Worm (Caenorhabditis elegans) whole organism, L4 larva: ENCODE data around the gene pps-1.

Source experiments
- F10B5.3 ChIP-seq: sonication (generic microtip); optimal IDR thresholded peaks from 2 replicates; lab custom pipeline; 2016; ENCODE audit warnings: mild to moderate bottlenecking, missing genetic modification characterization, missing compliant biosample characterization
- F37D6.2 ChIP-seq: sonication (generic microtip); optimal IDR thresholded peaks from 2 replicates; lab custom pipeline; 2016; ENCODE audit warnings: mild to moderate bottlenecking, missing genetic modification characterization, missing compliant biosample characterization
- F44E2.7 ChIP-seq: fragments of 200-800 bp; sonication (Bioruptor generic); IDR thresholded peaks from 2 replicates; pipeline ENCODE4 v2.1.2; 2022; ENCODE audit warnings: missing genetic modification characterization, missing compliant biosample characterization
- ZK337.2 ChIP-seq: fragments of 200-800 bp; sonication (Bioruptor generic); IDR thresholded peaks from 2 replicates; pipeline ENCODE4 v1.3.6; 2022; ENCODE audit warnings: missing genetic modification reagents, missing genetic modification characterization, missing compliant biosample characterization
- ZK546.5 ChIP-seq, 2 experiments: sonication (generic microtip); optimal IDR thresholded peaks; 2 replicates each; lab custom pipeline; 2017; ENCODE audit warnings: missing biosample characterization in 2 of 2, missing genetic modification characterization in 2 of 2
- aha-1 ChIP-seq: fragments of 150-350 bp; peaks from one replicate; lab custom pipeline; 2014; ENCODE audit warnings: missing biosample characterization, missing genetic modification characterization
- attf-4 ChIP-seq: sonication (generic microtip); optimal IDR thresholded peaks from 3 replicates; lab custom pipeline; 2017; ENCODE audit warnings: missing biosample characterization, missing genetic modification characterization
- ceh-20 ChIP-seq: fragments of 200-800 bp; sonication (Bioruptor generic); IDR thresholded peaks from 2 replicates; pipeline ENCODE4 v1.3.6; 2022; ENCODE audit warnings: missing genetic modification reagents, missing genetic modification characterization, missing compliant biosample characterization
- ceh-62 ChIP-seq: sonication (generic microtip); optimal IDR thresholded peaks from 2 replicates; lab custom pipeline; 2017; ENCODE audit warnings: missing biosample characterization, missing genetic modification characterization
- cey-2 ChIP-seq: sonication (generic microtip); optimal IDR thresholded peaks from 3 replicates; lab custom pipeline; 2017; ENCODE audit warnings: missing genetic modification characterization, mild to moderate bottlenecking, missing compliant biosample characterization, antibody characterized with exemption, borderline replicate concordance; ENCODE audit not compliant: insufficient read depth
- daf-16 ChIP-seq, 3 experiments: sonication (generic microtip); optimal IDR thresholded peaks; 2 replicates each; lab custom pipeline; 2016 to 2017; ENCODE audit warnings: missing genetic modification characterization in 3 of 3, missing genetic modification reagents in 3 of 3, mild to moderate bottlenecking in 2 of 3, missing compliant biosample characterization in 2 of 3, missing biosample characterization in 1 of 3, moderate library complexity in 1 of 3
- daf-8 ChIP-seq: fragments of 200-800 bp; sonication (Bioruptor generic); IDR thresholded peaks from 2 replicates; pipeline ENCODE4 v1.3.6; 2022; ENCODE audit warnings: missing genetic modification characterization, missing compliant biosample characterization
- dpl-1 ChIP-seq: fragments of 150-350 bp; optimal IDR thresholded peaks from 2 replicates; lab custom pipeline; 2014; ENCODE audit warnings: missing biosample characterization, missing genetic modification reagents, missing genetic modification characterization
- duxl-1 ChIP-seq: sonication (generic microtip); optimal IDR thresholded peaks from 2 replicates; lab custom pipeline; 2016; ENCODE audit warnings: mild to moderate bottlenecking, missing genetic modification characterization, moderate library complexity, missing compliant biosample characterization; ENCODE audit not compliant: poor library complexity
- dve-1 ChIP-seq: sonication (generic microtip); optimal IDR thresholded peaks from 2 replicates; lab custom pipeline; 2017; ENCODE audit warnings: antibody characterized with exemption, mild to moderate bottlenecking, missing genetic modification characterization, missing compliant biosample characterization; ENCODE audit not compliant: insufficient read depth
- egl-43 ChIP-seq: fragments of 200-800 bp; sonication (Bioruptor generic); IDR thresholded peaks from 2 replicates; pipeline ENCODE4 v1.3.6; 2022; ENCODE audit warnings: missing genetic modification reagents, missing genetic modification characterization, missing compliant biosample characterization
- hif-1 ChIP-seq, 2 experiments: sonication (generic microtip); optimal IDR thresholded peaks; 2 replicates each; lab custom pipeline; 2016 to 2017; ENCODE audit warnings: missing compliant biosample characterization in 2 of 2, missing genetic modification characterization in 2 of 2, missing genetic modification reagents in 2 of 2, missing genotype in 2 of 2, mild to moderate bottlenecking in 1 of 2
- hlh-11 ChIP-seq: fragments of 200-800 bp; sonication (Bioruptor generic); optimal IDR thresholded peaks from 2 replicates; lab custom pipeline; 2018; ENCODE audit warnings: mild to moderate bottlenecking, missing genetic modification characterization, missing compliant biosample characterization
- hlh-30 ChIP-seq: sonication (generic microtip); optimal IDR thresholded peaks from 2 replicates; lab custom pipeline; 2017; ENCODE audit warnings: antibody characterized with exemption, mild to moderate bottlenecking, missing genetic modification characterization, missing compliant biosample characterization; ENCODE audit not compliant: insufficient read depth
- lin-39 ChIP-seq: fragments of 150-350 bp; optimal IDR thresholded peaks from 2 replicates; lab custom pipeline; 2014; ENCODE audit warnings: missing biosample characterization, missing genetic modification reagents, missing genetic modification characterization
- lir-3 ChIP-seq: sonication (generic microtip); optimal IDR thresholded peaks from 2 replicates; lab custom pipeline; 2016; ENCODE audit warnings: mild to moderate bottlenecking, missing genetic modification characterization, missing compliant biosample characterization
- lsy-2 ChIP-seq, 2 experiments: fragments of 150-350 bp in 1 of 2; sonication (generic microtip) in 1 of 2; optimal IDR thresholded peaks; 2 replicates each; lab custom pipeline; 2014 to 2017; ENCODE audit warnings: missing biosample characterization in 2 of 2, missing genetic modification characterization in 2 of 2
- madf-9 ChIP-seq: fragments of 200-800 bp; sonication (Bioruptor generic); conservative IDR thresholded peaks from 2 replicates; pipeline ENCODE4 v1.3.6; 2022; ENCODE audit warnings: missing genetic modification reagents, missing genetic modification characterization, missing compliant biosample characterization
- mdl-1 ChIP-seq, 2 experiments: fragments of 150-350 bp in 1 of 2; sonication (generic microtip) in 1 of 2; optimal IDR thresholded peaks; 2 replicates each; lab custom pipeline; 2014 to 2017; ENCODE audit warnings: missing biosample characterization in 2 of 2, missing genetic modification characterization in 2 of 2
- mep-1 ChIP-seq: fragments of 150-350 bp; sonication (generic microtip); optimal IDR thresholded peaks from 3 replicates; lab custom pipeline; 2014; ENCODE audit warnings: missing biosample characterization, missing genetic modification characterization
- mes-2 ChIP-seq: sonication (generic microtip); optimal IDR thresholded peaks from 2 replicates; lab custom pipeline; 2016; ENCODE audit warnings: missing genotype, mild to moderate bottlenecking, missing genetic modification characterization, missing compliant biosample characterization; ENCODE audit not compliant: poor library complexity, severe bottlenecking
- mxl-2 ChIP-seq: fragments of 200-800 bp; sonication (Bioruptor generic); conservative IDR thresholded peaks from 2 replicates; pipeline ENCODE4 v1.3.6; 2022; ENCODE audit warnings: missing genetic modification reagents, missing genetic modification characterization, missing compliant biosample characterization
- mxl-3 ChIP-seq: fragments of 200-800 bp; sonication (Bioruptor generic); optimal IDR thresholded peaks from 2 replicates; lab custom pipeline; 2018; ENCODE audit warnings: mild to moderate bottlenecking, missing genetic modification characterization, missing compliant biosample characterization
- nhr-10 ChIP-seq: fragments of 150-350 bp; optimal IDR thresholded peaks from 2 replicates; lab custom pipeline; 2014; ENCODE audit warnings: missing biosample characterization, missing genetic modification characterization
- nhr-102 ChIP-seq: sonication (generic microtip); optimal IDR thresholded peaks from 2 replicates; lab custom pipeline; 2016; ENCODE audit warnings: mild to moderate bottlenecking, missing genetic modification characterization, moderate library complexity, missing compliant biosample characterization
- nhr-11 ChIP-seq: fragments of 150-350 bp; optimal IDR thresholded peaks from 2 replicates; lab custom pipeline; 2014; ENCODE audit warnings: missing biosample characterization, missing genetic modification characterization
- nhr-111 ChIP-seq: fragments of 200-800 bp; sonication (Bioruptor generic); optimal IDR thresholded peaks from 2 replicates; lab custom pipeline; 2018; ENCODE audit warnings: mild to moderate bottlenecking, missing genetic modification characterization, missing compliant biosample characterization
- nhr-237 ChIP-seq: sonication (generic microtip); optimal IDR thresholded peaks from 2 replicates; lab custom pipeline; 2017; ENCODE audit warnings: missing biosample characterization, missing genetic modification characterization
- nhr-28 ChIP-seq: fragments of 150-350 bp; optimal IDR thresholded peaks from 2 replicates; lab custom pipeline; 2014; ENCODE audit warnings: missing biosample characterization, missing genetic modification characterization
- nhr-77 ChIP-seq: fragments of 150-350 bp; optimal IDR thresholded peaks from 2 replicates; lab custom pipeline; 2014; ENCODE audit warnings: missing biosample characterization, missing genetic modification characterization
- php-3 ChIP-seq: fragments of 200-800 bp; sonication (Bioruptor generic); IDR thresholded peaks from 2 replicates; pipeline ENCODE4 v1.3.6; 2022; ENCODE audit warnings: missing genetic modification reagents, missing genetic modification characterization, missing compliant biosample characterization
- saeg-2 ChIP-seq: fragments of 200-800 bp; sonication (Bioruptor generic); IDR thresholded peaks from 2 replicates; pipeline ENCODE4 v1.3.6; 2022; ENCODE audit warnings: missing genetic modification reagents, missing genetic modification characterization, missing compliant biosample characterization
- sdz-12 ChIP-seq: fragments of 200-800 bp; sonication (Bioruptor generic); optimal IDR thresholded peaks from 2 replicates; lab custom pipeline; 2018; ENCODE audit warnings: mild to moderate bottlenecking, missing genetic modification characterization, missing compliant biosample characterization
- set-16 ChIP-seq: fragments of 200-800 bp; sonication (Bioruptor generic); IDR thresholded peaks from 2 replicates; pipeline ENCODE4 v1.3.6; 2022; ENCODE audit warnings: missing genetic modification reagents, missing genetic modification characterization, missing compliant biosample characterization
- snpc-4 ChIP-seq: fragments of 150-350 bp; optimal IDR thresholded peaks from 2 replicates; lab custom pipeline; 2014; ENCODE audit warnings: missing biosample characterization, missing genetic modification characterization
- spr-1 ChIP-seq: sonication (generic microtip); optimal IDR thresholded peaks from 2 replicates; lab custom pipeline; 2016; ENCODE audit warnings: mild to moderate bottlenecking, missing genetic modification characterization, missing compliant biosample characterization
- tra-1 ChIP-seq: fragments of 200-800 bp; sonication (Bioruptor generic); IDR thresholded peaks from 2 replicates; pipeline ENCODE4 v1.3.6; 2022; ENCODE audit warnings: missing genetic modification reagents, missing genetic modification characterization, missing compliant biosample characterization
- unc-62 ChIP-seq, 3 experiments: fragments of 150-350 bp in 1 of 3; sonication (generic microtip); optimal IDR thresholded peaks in 2 of 3; peaks in 1 of 3; 1 replicate in 1 of 3; 2 replicates in 2 of 3; lab custom pipeline; 2014 to 2017; ENCODE audit warnings: missing biosample characterization in 3 of 3, missing genetic modification characterization in 3 of 3, missing genetic modification reagents in 3 of 3, missing genotype in 1 of 3
- vab-7 ChIP-seq: fragments of 200-800 bp; sonication (Bioruptor generic); IDR thresholded peaks from 2 replicates; pipeline ENCODE4 v1.3.6; 2022; ENCODE audit warnings: missing genetic modification reagents, missing genetic modification characterization, missing compliant biosample characterization
- zfp-2 ChIP-seq: sonication (generic microtip); optimal IDR thresholded peaks from 2 replicates; lab custom pipeline; 2016; ENCODE audit warnings: mild to moderate bottlenecking, missing genetic modification characterization, missing compliant biosample characterization
- zip-11 ChIP-seq: fragments of 200-800 bp; sonication (Bioruptor generic); IDR thresholded peaks from 2 replicates; pipeline ENCODE4 v1.3.6; 2022; ENCODE audit warnings: missing genetic modification characterization, missing compliant biosample characterization
- ztf-7 ChIP-seq: fragments of 150-350 bp; optimal IDR thresholded peaks from 2 replicates; lab custom pipeline; 2014; ENCODE audit warnings: missing biosample characterization, missing genetic modification characterization

pps-1 gene

DNA sequence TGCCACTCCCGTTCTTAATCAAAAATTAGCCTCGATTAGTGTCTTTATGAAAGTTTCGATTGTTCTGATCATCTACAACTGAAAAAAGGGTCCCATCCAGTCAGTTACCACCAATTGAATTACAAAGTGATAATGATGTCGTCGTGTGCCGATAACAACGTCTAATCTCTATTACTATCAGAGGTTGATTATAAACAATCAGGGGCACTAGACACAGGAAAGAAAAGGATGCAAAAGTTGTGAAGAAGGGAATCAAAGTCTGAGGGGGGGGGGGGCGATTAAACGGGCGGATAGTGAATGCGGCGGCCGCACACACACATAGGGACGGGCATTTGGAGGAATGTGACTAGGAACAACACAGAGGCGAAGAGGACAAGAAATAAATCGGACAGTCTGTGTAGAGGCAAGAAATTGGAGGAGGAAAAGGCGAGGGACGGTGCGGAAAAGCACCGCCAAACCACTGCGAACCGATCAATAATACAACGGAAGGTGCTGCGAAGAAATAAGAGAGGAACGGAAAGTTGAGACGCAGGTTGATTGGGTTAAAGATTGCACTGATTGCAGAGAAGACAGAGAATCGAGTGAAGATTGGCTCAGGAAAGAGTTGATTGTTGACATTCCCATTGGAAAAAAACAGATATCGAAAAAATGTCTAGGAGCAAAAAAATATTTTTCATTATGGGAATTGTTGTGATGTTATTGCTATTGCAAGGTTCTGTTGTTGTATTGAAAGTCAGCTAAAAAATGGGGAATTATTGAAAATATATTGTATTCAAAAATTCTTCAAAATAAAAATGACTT lies 13.3 kb downstream of the pps-1 start:
- TF ChIP-seq mxl-2 (0 out of 2 replicates have a peak, but pooled peaks have one; percentile 31), ztf-7 (tag; lab: Kevin White, UChicago) (no peak), unc-62 (GFP tag; optimal IDR thresholded peaks at IDR 0.05 in 1 of 2; lab: Kevin White, UChicago) (peak in 1 of 2 experiments; percentile 93), unc-62 (tag; optimal IDR thresholded peaks at IDR 0.05; lab: Kevin White, UChicago) (no peak), nhr-111 (GFP tag; lab: Kevin White, UChicago) (no peak), attf-4 (tag; lab: Kevin White, UChicago) (no peak), aha-1 (tag; lab: Kevin White, UChicago) (peak; percentile 89), nhr-28 (tag; lab: Kevin White, UChicago) (no peak), daf-16 (GFP tag; optimal IDR thresholded peaks at IDR 0.05; lab: Kevin White, UChicago) (peak in 1 of 2 experiments; percentile 92), daf-16 (tag; optimal IDR thresholded peaks at IDR 0.05; lab: Kevin White, UChicago) (peak; percentile 40), F37D6.2 (no peak), mxl-3 (GFP tag; lab: Kevin White, UChicago) (peak; percentile 78), zfp-2 (tag; lab: Kevin White, UChicago) (no peak), mep-1 (no peak), snpc-4 (tag; lab: Kevin White, UChicago) (no peak), ceh-62 (tag; lab: Kevin White, UChicago) (no peak), F10B5.3 (tag; lab: Kevin White, UChicago) (no peak), ceh-20 (no peak), hlh-11 (tag; lab: Kevin White, UChicago) (peak; percentile 65), nhr-77 (tag; lab: Kevin White, UChicago) (no peak), hlh-30 (tag; lab: Kevin White, UChicago) (no peak), ZK546.5 (tag; optimal IDR thresholded peaks at IDR 0.05; lab: Kevin White, UChicago) (no peak), dve-1 (tag; lab: Kevin White, UChicago) (peak; percentile 36), F44E2.7 (no peak), zip-11 (no peak), cey-2 (tag; lab: Kevin White, UChicago) (no peak), php-3 (GFP tag; lab: Robert Waterston, UW) (no peak), saeg-2 (no peak), ZK337.2 (GFP tag; lab: Robert Waterston, UW) (no peak), nhr-102 (tag; lab: Kevin White, UChicago) (no peak), mdl-1 (tag; optimal IDR thresholded peaks at IDR 0.05; lab: Kevin White, UChicago) (no peak), duxl-1 (tag; lab: Kevin White, UChicago) (no peak), vab-7 (GFP tag; lab: Robert Waterston, UW) (no peak), nhr-11 (no peak), nhr-10 (tag; lab: Kevin White, UChicago) (no peak), set-16 (GFP tag; lab: Robert Waterston, UW) (peak; percentile 24; the same call in 1 of the 2 replicates), tra-1 (GFP tag; lab: Robert Waterston, UW) (no peak), egl-43 (peak; percentile 16; the same call in 1 of the 2 replicates)

DNA sequence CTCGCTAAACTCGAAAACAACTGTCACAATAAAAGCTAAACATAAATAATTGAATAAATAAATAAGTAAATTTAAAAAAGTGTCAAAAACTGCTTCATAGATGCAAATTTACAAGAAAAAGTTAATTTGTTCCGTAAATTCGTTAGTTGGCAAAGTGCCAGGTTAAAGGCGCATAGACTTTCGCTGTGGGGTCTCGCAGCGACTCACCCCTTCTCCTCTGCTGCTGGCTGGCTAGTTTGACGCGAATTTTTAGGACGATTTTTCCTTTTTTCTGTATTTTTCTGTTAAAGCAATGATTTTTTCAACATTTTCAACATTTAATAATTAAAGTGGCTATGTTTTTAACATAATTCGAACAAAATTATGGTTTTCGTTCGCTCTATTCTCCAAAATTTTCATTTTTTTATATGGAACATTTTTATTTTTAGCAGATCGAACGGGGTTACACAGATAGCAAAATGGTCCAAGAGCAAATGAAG lies 14.5 kb downstream of the pps-1 start, which contains the start of gene rack-1:
rack-1 (plus strand) TSS at position 429 of the 479 bp plus-strand sequence.
- peak in 1 of 2 experiments; percentile 79 for TF ChIP-seq lsy-2 (tag; optimal IDR thresholded peaks at IDR 0.05; lab: Kevin White, UChicago)
- peak; percentile 38 for TF ChIP-seq dpl-1 (GFP tag; lab: Kevin White, UChicago)
- no peak for TF ChIP-seq ZK337.2 (GFP tag; lab: Robert Waterston, UW)
- TF ChIP-seq nhr-237 (tag; lab: Kevin White, UChicago): no peak
- peak; percentile 45 for TF ChIP-seq dve-1 (tag; lab: Kevin White, UChicago)
- TF ChIP-seq nhr-28 (tag; lab: Kevin White, UChicago): peak; percentile 44
- TF ChIP-seq daf-8: no peak
- peak in 1 of 2 experiments; percentile 7 for TF ChIP-seq mdl-1 (tag; optimal IDR thresholded peaks at IDR 0.05; lab: Kevin White, UChicago)
- no peak for TF ChIP-seq lir-3
- peak; percentile 78 for TF ChIP-seq mes-2 (tag; lab: Kevin White, UChicago)
- no peak for TF ChIP-seq spr-1 (tag; lab: Kevin White, UChicago)
- TF ChIP-seq hif-1 (tag; optimal IDR thresholded peaks at IDR 0.05; lab: Kevin White, UChicago): peak in 1 of 2 experiments; percentile 18
- TF ChIP-seq lin-39 (tag; lab: Kevin White, UChicago): no peak
- no peak for TF ChIP-seq madf-9 (GFP tag; lab: Robert Waterston, UW)
- TF ChIP-seq sdz-12 (GFP tag; lab: Kevin White, UChicago): no peak
- TF ChIP-seq ztf-7 (tag; lab: Kevin White, UChicago): no peak
